Worm (Caenorhabditis elegans): ENCODE data around the gene Y102A11A.1.
"Not testable (repeated sequence)": the region's sequence is repeated elsewhere in the genome, so short reads cannot be mapped to it uniquely, and the experiment has no call there.

DNA sequence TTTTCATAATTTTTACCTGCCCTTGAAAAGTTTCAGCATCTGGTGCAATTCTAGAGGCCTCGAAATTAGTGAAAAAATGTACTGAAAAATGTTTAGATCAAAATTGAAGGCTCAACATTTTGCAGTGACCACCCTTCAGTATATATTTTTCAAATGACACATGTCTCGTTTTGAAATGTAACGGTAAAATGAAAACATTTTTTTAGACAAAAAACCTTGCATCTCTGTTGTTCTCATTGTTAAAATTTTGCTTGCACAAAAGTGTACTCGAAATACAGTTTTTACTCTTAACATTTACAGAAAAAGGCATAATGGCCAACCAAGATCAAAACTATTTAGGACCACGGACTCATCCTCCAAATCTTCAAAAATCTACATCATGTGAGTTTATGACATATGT is 25.3 kb upstream of the Y102A11A.1 start, which contains the start of gene Y102A11A.2:
- TF ChIP-seq nhr-12 (tag; optimal IDR thresholded peaks at IDR 0.05); nhr-76 (tag; optimal IDR thresholded peaks at IDR 0.05); nhr-11 (tag; optimal IDR thresholded peaks at IDR 0.05); sea-2 (GFP tag; optimal IDR thresholded peaks at IDR 0.05): not testable (repeated sequence)
